Worm (Caenorhabditis elegans) whole organism, midembryonic: ENCODE results near the gene C50E10.1.
"Not testable (repeated sequence)": the region's sequence is repeated elsewhere in the genome, so short reads cannot be mapped to it uniquely, and the experiment has no call there.

Source experiments
- flt-1 ChIP-seq: fragments of 200-800 bp; sonication (Bioruptor generic); IDR thresholded peaks from 2 replicates; pipeline ENCODE4 v1.3.6; 2022; ENCODE audit warnings: missing genetic modification characterization, missing compliant biosample characterization
- med-1 ChIP-seq: sonication (generic microtip); optimal IDR thresholded peaks from 2 replicates; lab custom pipeline; 2017; ENCODE audit warnings: missing genetic modification characterization, mild to moderate bottlenecking, missing compliant biosample characterization, antibody characterized with exemption, missing genetic modification reagents; ENCODE audit not compliant: insufficient read depth

ce11 chrII:12318541-12318940 is 16.3 kb upstream of the C50E10.1 start, which contains the start of gene sre-49:
- not testable (repeated sequence) for TF ChIP-seq med-1 (GFP tag; lab: Kevin White, UChicago); flt-1
